Fruit fly (Drosophila melanogaster): ENCODE data around the gene CG1136.

Gene CG1136

dm6 chr3L:4010122-4010521 lies 36.3 kb upstream of the CG1136 start:
- no peak for TF ChIP-seq h (GFP tag; optimal IDR thresholded peaks at IDR 0.05)
- no peak for TF ChIP-seq woc (GFP tag; optimal IDR thresholded peaks at IDR 0.05)
- no peak for TF ChIP-seq Sp1 (GFP tag; optimal IDR thresholded peaks at IDR 0.05)
- TF ChIP-seq N (GFP tag; optimal IDR thresholded peaks at IDR 0.05) = no peak
- TF ChIP-seq sv (GFP tag; optimal IDR thresholded peaks at IDR 0.05) = no peak
- no peak for TF ChIP-seq br (GFP tag; optimal IDR thresholded peaks at IDR 0.05)
- no peak for TF ChIP-seq usp (GFP tag; optimal IDR thresholded peaks at IDR 0.05)
- no peak for TF ChIP-seq HLH106 (tag; optimal IDR thresholded peaks at IDR 0.05)
- TF ChIP-seq Abd-B (GFP tag; optimal IDR thresholded peaks at IDR 0.05) = no peak
- no peak for TF ChIP-seq sage (GFP tag; optimal IDR thresholded peaks at IDR 0.05)
- no peak for TF ChIP-seq fru (GFP tag; optimal IDR thresholded peaks at IDR 0.05)

- no peak for TF ChIP-seq dl (GFP tag; optimal IDR thresholded peaks at IDR 0.05; ENCODE audit: insufficient read depth in 1 of 2, partially characterized antibody in 2 of 2)
- no peak for TF ChIP-seq CG9705 (GFP tag; optimal IDR thresholded peaks at IDR 0.05)
- no peak for TF ChIP-seq Hr83 (GFP tag; optimal IDR thresholded peaks at IDR 0.05; ENCODE audit: poor library complexity, severe bottlenecking)
- TF ChIP-seq Mio (GFP tag; optimal IDR thresholded peaks at IDR 0.05) = no peak
- no peak for TF ChIP-seq Dfd (GFP tag; optimal IDR thresholded peaks at IDR 0.05)
- TF ChIP-seq dsf (GFP tag; optimal IDR thresholded peaks at IDR 0.05; ENCODE audit: borderline replicate concordance) = no peak
- no peak for TF ChIP-seq Jra (GFP tag; optimal IDR thresholded peaks at IDR 0.05)
- TF ChIP-seq Dif (GFP tag; optimal IDR thresholded peaks at IDR 0.05; ENCODE audit: partially characterized antibody) = no peak
- no peak for TF ChIP-seq Myc (optimal IDR thresholded peaks at IDR 0.05)
- no peak for TF ChIP-seq OdsH (GFP tag; optimal IDR thresholded peaks at IDR 0.05)
- TF ChIP-seq Sp1 (GFP tag; optimal IDR thresholded peaks at IDR 0.05) = no peak
- TF ChIP-seq fru (GFP tag; optimal IDR thresholded peaks at IDR 0.05) = no peak
- TF ChIP-seq Hr78 (GFP tag; optimal IDR thresholded peaks at IDR 0.05) = no peak
- TF ChIP-seq CG32264 (GFP tag; optimal IDR thresholded peaks at IDR 0.05) = no peak
- no peak for TF ChIP-seq Rel (GFP tag; optimal IDR thresholded peaks at IDR 0.05)
- TF ChIP-seq Rel (tag; optimal IDR thresholded peaks at IDR 0.05) = no peak
- no peak for TF ChIP-seq woc (GFP tag; optimal IDR thresholded peaks at IDR 0.05)
- TF ChIP-seq usp (GFP tag; optimal IDR thresholded peaks at IDR 0.05) = no peak
- TF ChIP-seq h (GFP tag; optimal IDR thresholded peaks at IDR 0.05) = no peak
- TF ChIP-seq Vsx2 (GFP tag; optimal IDR thresholded peaks at IDR 0.05; ENCODE audit: partially characterized antibody) = no peak
- TF ChIP-seq Abd-B (GFP tag; optimal IDR thresholded peaks at IDR 0.05) = no peak
Observed at dm6 chr3L:4014349-4014748, 32.0 kb upstream of the CG1136 start.

- TF ChIP-seq br (GFP tag; optimal IDR thresholded peaks at IDR 0.05) = no peak
Observed at dm6 chr3L:4016754-4017153, 29.6 kb upstream of the CG1136 start.

- no peak for TF ChIP-seq brk (GFP tag; optimal IDR thresholded peaks at IDR 0.05)
- no peak for TF ChIP-seq fru (GFP tag; optimal IDR thresholded peaks at IDR 0.05)
Observed at dm6 chr3L:4018228-4018928, 28.0 kb upstream of the CG1136 start, which contains the start of gene FoxL1. Gene FoxL1, plus strand, starts transcription at chr3L:4018878.

DNA sequence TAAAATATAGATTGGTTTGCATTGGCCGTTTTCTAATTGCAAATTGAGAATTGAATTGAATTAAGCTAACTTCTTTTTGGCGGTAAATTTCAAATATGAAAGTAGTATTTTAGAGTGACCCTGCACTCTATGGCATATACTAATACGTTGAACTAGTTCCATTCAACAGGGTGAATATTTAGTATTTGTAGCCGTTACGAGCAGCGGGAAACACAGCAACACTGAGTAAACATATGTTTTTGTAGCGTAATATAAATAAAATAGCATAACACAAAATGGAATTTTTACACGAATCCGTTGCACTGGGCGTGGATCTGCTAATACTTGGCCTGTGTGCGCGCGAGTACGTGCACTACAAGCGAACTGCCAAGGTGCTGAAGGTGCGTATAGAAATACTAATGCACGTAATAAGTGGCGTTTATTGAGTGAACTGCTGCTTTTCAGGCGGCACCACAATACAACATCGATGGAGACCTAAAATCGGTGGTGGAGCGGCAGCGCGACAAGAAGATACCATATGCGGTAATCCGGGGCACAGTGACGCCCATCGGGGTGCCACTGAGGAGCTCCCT lies 25.1 kb upstream of the CG1136 start, which contains the start of gene Mul1:
Mul1 (plus strand) TSS at position 198 of the 572 bp plus-strand sequence.
- TF ChIP-seq OdsH (GFP tag; optimal IDR thresholded peaks at IDR 0.05) = no peak
- TF ChIP-seq Rel (GFP tag; optimal IDR thresholded peaks at IDR 0.05) = no peak
- no peak for TF ChIP-seq Rel (tag; optimal IDR thresholded peaks at IDR 0.05)
- TF ChIP-seq brk (GFP tag; optimal IDR thresholded peaks at IDR 0.05) = no peak
- no peak for TF ChIP-seq Vsx2 (GFP tag; optimal IDR thresholded peaks at IDR 0.05; ENCODE audit: partially characterized antibody)
- no peak for TF ChIP-seq Sp1 (GFP tag; optimal IDR thresholded peaks at IDR 0.05)
- TF ChIP-seq Dif (GFP tag; optimal IDR thresholded peaks at IDR 0.05; ENCODE audit: partially characterized antibody) = no peak
- no peak for TF ChIP-seq ey (GFP tag; optimal IDR thresholded peaks at IDR 0.05)
- TF ChIP-seq Abd-B (GFP tag; optimal IDR thresholded peaks at IDR 0.05) = no peak
- TF ChIP-seq woc (GFP tag; optimal IDR thresholded peaks at IDR 0.05) = no peak
- TF ChIP-seq fru (GFP tag; optimal IDR thresholded peaks at IDR 0.05) = no peak
- TF ChIP-seq sv (GFP tag; optimal IDR thresholded peaks at IDR 0.05) = no peak
- no peak for TF ChIP-seq N (GFP tag; optimal IDR thresholded peaks at IDR 0.05)
- TF ChIP-seq lola (GFP tag; optimal IDR thresholded peaks at IDR 0.05) = no peak
- TF ChIP-seq rgr (GFP tag; optimal IDR thresholded peaks at IDR 0.05) = no peak
- no peak for TF ChIP-seq sage (GFP tag; optimal IDR thresholded peaks at IDR 0.05)

Data from whole organism, wandering third instar larva.